Worm (Caenorhabditis elegans) whole organism, L2 larva: ENCODE measurements around the gene Y54G2A.11.

Experiments
- R02D3.7 ChIP-seq: fragments of 150-350 bp; optimal IDR thresholded peaks from 2 replicates; lab custom pipeline; 2014; ENCODE audit warnings: missing biosample characterization, missing genetic modification characterization
- Y55F3AM.14 ChIP-seq: fragments of 200-800 bp; sonication (Bioruptor generic); optimal IDR thresholded peaks from 2 replicates; lab custom pipeline; 2018; ENCODE audit warnings: mild to moderate bottlenecking, missing genetic modification characterization, missing compliant biosample characterization
- ZK546.5 ChIP-seq: sonication (generic microtip); optimal IDR thresholded peaks from 2 replicates; lab custom pipeline; 2017; ENCODE audit warnings: missing biosample characterization, missing genetic modification characterization
- alr-1 ChIP-seq: fragments of 150-350 bp; optimal IDR thresholded peaks from 2 replicates; lab custom pipeline; 2014; ENCODE audit warnings: missing biosample characterization, missing genetic modification characterization
- aly-2 ChIP-seq: fragments of 150-350 bp; optimal IDR thresholded peaks from 2 replicates; lab custom pipeline; 2014; ENCODE audit warnings: missing biosample characterization, missing genetic modification characterization
- ama-1 ChIP-seq: fragments of 150-350 bp; optimal IDR thresholded peaks from 2 replicates; lab custom pipeline; 2018; ENCODE audit warnings: inconsistent platforms
- ceh-16 ChIP-seq: fragments of 150-350 bp; optimal IDR thresholded peaks from 2 replicates; lab custom pipeline; 2014; ENCODE audit warnings: missing biosample characterization, missing genetic modification characterization
- ceh-82 ChIP-seq: fragments of 150-350 bp; optimal IDR thresholded peaks from 2 replicates; lab custom pipeline; 2014; ENCODE audit warnings: missing biosample characterization, missing genetic modification characterization
- crh-2 ChIP-seq: sonication (generic microtip); optimal IDR thresholded peaks from 2 replicates; lab custom pipeline; 2017; ENCODE audit warnings: missing biosample characterization, missing genetic modification characterization
- dmd-4 ChIP-seq: sonication (generic microtip); optimal IDR thresholded peaks from 2 replicates; lab custom pipeline; 2017; ENCODE audit warnings: missing biosample characterization, missing genetic modification characterization
- egl-27 ChIP-seq: sonication (generic microtip); optimal IDR thresholded peaks from 3 replicates; lab custom pipeline; 2017; ENCODE audit warnings: missing biosample characterization, missing genetic modification reagents, missing genetic modification characterization
- elt-1 ChIP-seq: fragments of 150-350 bp; optimal IDR thresholded peaks from 2 replicates; lab custom pipeline; 2014; ENCODE audit warnings: missing biosample characterization, missing genetic modification characterization
- elt-3 ChIP-seq: sonication (generic microtip); optimal IDR thresholded peaks from 2 replicates; lab custom pipeline; 2017; ENCODE audit warnings: missing biosample characterization, missing genetic modification characterization
- fos-1 ChIP-seq: fragments of 150-350 bp; optimal IDR thresholded peaks from 2 replicates; lab custom pipeline; 2014; ENCODE audit warnings: missing biosample characterization, missing genetic modification characterization
- gmeb-1 ChIP-seq: fragments of 150-350 bp; optimal IDR thresholded peaks from 2 replicates; lab custom pipeline; 2014; ENCODE audit warnings: missing biosample characterization, missing genetic modification characterization
- lin-39 ChIP-seq: fragments of 150-350 bp; optimal IDR thresholded peaks from 2 replicates; lab custom pipeline; 2014; ENCODE audit warnings: missing biosample characterization, missing genetic modification reagents, missing genetic modification characterization
- lsy-2 ChIP-seq, 2 experiments: fragments of 150-350 bp in 1 of 2; sonication (generic microtip) in 1 of 2; optimal IDR thresholded peaks; 2 replicates each; lab custom pipeline; 2014 to 2017; ENCODE audit warnings: missing biosample characterization in 2 of 2, missing genetic modification characterization in 2 of 2
- mab-5 ChIP-seq: fragments of 150-350 bp; optimal IDR thresholded peaks from 2 replicates; lab custom pipeline; 2014; ENCODE audit warnings: missing biosample characterization, missing genetic modification characterization
- nhr-12 ChIP-seq: fragments of 150-350 bp; optimal IDR thresholded peaks from 2 replicates; lab custom pipeline; 2014; ENCODE audit warnings: missing biosample characterization, missing genetic modification characterization
- nhr-129 ChIP-seq: fragments of 150-350 bp; optimal IDR thresholded peaks from 2 replicates; lab custom pipeline; 2014; ENCODE audit warnings: missing biosample characterization, missing genetic modification characterization
- nhr-21 ChIP-seq: fragments of 150-350 bp; optimal IDR thresholded peaks from 2 replicates; lab custom pipeline; 2014; ENCODE audit warnings: missing biosample characterization, missing genetic modification characterization
- nhr-237 ChIP-seq: fragments of 150-350 bp; optimal IDR thresholded peaks from 2 replicates; lab custom pipeline; 2014; ENCODE audit warnings: missing biosample characterization, missing genetic modification characterization
- nhr-25 ChIP-seq: fragments of 150-350 bp; sonication (generic microtip); optimal IDR thresholded peaks from 3 replicates; lab custom pipeline; 2014; ENCODE audit warnings: missing biosample characterization, missing genetic modification characterization
- nhr-77 ChIP-seq: fragments of 150-350 bp; optimal IDR thresholded peaks from 2 replicates; lab custom pipeline; 2014; ENCODE audit warnings: missing biosample characterization, missing genetic modification characterization
- skn-1 ChIP-seq: sonication (generic microtip); optimal IDR thresholded peaks from 2 replicates; lab custom pipeline; 2017; ENCODE audit warnings: missing biosample characterization, missing genetic modification characterization
- sma-3 ChIP-seq: sonication (generic microtip); optimal IDR thresholded peaks from 2 replicates; lab custom pipeline; 2016; ENCODE audit warnings: missing genetic modification reagents, missing genetic modification characterization, missing compliant biosample characterization
- sma-9 ChIP-seq, 2 experiments: fragments of 150-350 bp in 1 of 2; sonication (generic microtip) in 1 of 2; optimal IDR thresholded peaks; 2 replicates each; lab custom pipeline; 2014 to 2016; ENCODE audit warnings: missing genetic modification characterization in 2 of 2, mild to moderate bottlenecking in 1 of 2, missing biosample characterization in 1 of 2, missing compliant biosample characterization in 1 of 2, missing genetic modification reagents in 1 of 2, moderate library complexity in 1 of 2
- snpc-4 ChIP-seq: fragments of 150-350 bp; optimal IDR thresholded peaks from 2 replicates; lab custom pipeline; 2014; ENCODE audit warnings: missing biosample characterization, missing genetic modification characterization
- unc-39 ChIP-seq: fragments of 150-350 bp; optimal IDR thresholded peaks from 2 replicates; lab custom pipeline; 2014; ENCODE audit warnings: missing biosample characterization, missing genetic modification characterization
- unc-55 ChIP-seq: fragments of 150-350 bp; sonication (generic microtip); optimal IDR thresholded peaks from 3 replicates; lab custom pipeline; 2014; ENCODE audit warnings: missing biosample characterization, missing genetic modification reagents, missing genetic modification characterization
- unc-62 ChIP-seq: fragments of 150-350 bp; optimal IDR thresholded peaks from 2 replicates; lab custom pipeline; 2014; ENCODE audit warnings: missing biosample characterization, missing genetic modification reagents, missing genetic modification characterization
- zag-1 ChIP-seq: fragments of 150-350 bp; optimal IDR thresholded peaks from 2 replicates; lab custom pipeline; 2014; ENCODE audit warnings: missing biosample characterization, missing genetic modification characterization
- ztf-1 ChIP-seq: fragments of 200-800 bp; sonication (Bioruptor generic); conservative IDR thresholded peaks from 2 replicates; pipeline ENCODE4 v1.3.6; 2022; ENCODE audit warnings: missing genetic modification characterization, missing compliant biosample characterization
- ztf-11 ChIP-seq: sonication (generic microtip); optimal IDR thresholded peaks from 2 replicates; lab custom pipeline; 2017; ENCODE audit warnings: missing biosample characterization, missing genetic modification characterization

Y54G2A.11 gene

ce11 chrIV:2765048-2765708 is 6.4 kb downstream of the Y54G2A.11 start:
- TF ChIP-seq ztf-1 (GFP tag; lab: Robert Waterston, UW) (no peak), ZK546.5 (tag; lab: Kevin White, UChicago) (no peak), nhr-77 (no peak), sma-3 (no peak), Y55F3AM.14 (GFP tag; lab: Kevin White, UChicago) (peak; percentile 40), fos-1 (tag; lab: Kevin White, UChicago) (no peak), gmeb-1 (tag; lab: Kevin White, UChicago) (no peak), lin-39 (tag; lab: Kevin White, UChicago) (no peak), nhr-129 (no peak), R02D3.7 (tag; lab: Kevin White, UChicago) (no peak), ztf-11 (no peak), nhr-237 (tag; lab: Kevin White, UChicago) (no peak), dmd-4 (tag; lab: Kevin White, UChicago) (no peak), egl-27 (tag; lab: Kevin White, UChicago) (no peak), mab-5 (tag; lab: Kevin White, UChicago) (no peak), unc-39 (tag; lab: Kevin White, UChicago) (no peak), nhr-25 (tag; lab: Kevin White, UChicago) (peak; percentile 67)
- TF ChIP-seq, all 48 proteins: peak for 2

- TF ChIP-seq nhr-12 (tag; lab: Kevin White, UChicago) (no peak), nhr-25 (tag; lab: Kevin White, UChicago) (peak; percentile 22)
Observed at ce11 chrIV:2764160-2764559, 7.4 kb downstream of the Y54G2A.11 start.

ce11 chrIV:2762380-2762779 is 9.2 kb downstream of the Y54G2A.11 start, which contains the start of gene Y54G2A.77:
TSS of gene Y54G2A.77 (plus strand) at chrIV:2762680.
- TF ChIP-seq nhr-237 (tag; lab: Kevin White, UChicago) (no peak), unc-39 (tag; lab: Kevin White, UChicago) (no peak), elt-3 (tag; lab: Kevin White, UChicago) (no peak), unc-62 (GFP tag; lab: Kevin White, UChicago) (no peak), lin-39 (tag; lab: Kevin White, UChicago) (no peak)

- TF ChIP-seq unc-55 (GFP tag; lab: Kevin White, UChicago), result no peak
- TF ChIP-seq aly-2, result no peak
- TF ChIP-seq unc-62 (GFP tag; lab: Kevin White, UChicago), result no peak
- TF ChIP-seq ceh-16 (tag; lab: Kevin White, UChicago), result no peak
- no peak for TF ChIP-seq crh-2 (tag; lab: Kevin White, UChicago)
- no peak for TF ChIP-seq nhr-21 (tag; lab: Kevin White, UChicago)
- no peak for TF ChIP-seq nhr-12 (tag; lab: Kevin White, UChicago)
- TF ChIP-seq snpc-4, result no peak
- no peak for TF ChIP-seq unc-39 (tag; lab: Kevin White, UChicago)
- TF ChIP-seq ama-1 (lab: Kevin White, UChicago), result no peak
Observed at ce11 chrIV:2761477-2761876, 10.1 kb downstream of the Y54G2A.11 start.

ce11 chrIV:2759163-2759562 is 12.4 kb downstream of the Y54G2A.11 start, which contains the start of gene Y54G2A.38:
TSS of gene Y54G2A.38 (plus strand) at chrIV:2759463.
- TF ChIP-seq alr-1, result no peak
- TF ChIP-seq ceh-82 (tag; lab: Kevin White, UChicago), result no peak
- no peak for TF ChIP-seq sma-9 (GFP tag; optimal IDR thresholded peaks at IDR 0.05; lab: Kevin White, UChicago)
- no peak for TF ChIP-seq sma-9 (tag; optimal IDR thresholded peaks at IDR 0.05; lab: Kevin White, UChicago)
- no peak for TF ChIP-seq ceh-16 (tag; lab: Kevin White, UChicago)
- TF ChIP-seq nhr-77, result no peak
- TF ChIP-seq ZK546.5 (tag; lab: Kevin White, UChicago), result no peak
- TF ChIP-seq elt-1, result no peak
- no peak for TF ChIP-seq ama-1 (lab: Kevin White, UChicago)
- no peak for TF ChIP-seq nhr-237 (tag; lab: Kevin White, UChicago)

- TF ChIP-seq skn-1, result no peak
- no peak for TF ChIP-seq unc-62 (GFP tag; lab: Kevin White, UChicago)
- TF ChIP-seq snpc-4, result no peak
- no peak for TF ChIP-seq ama-1 (lab: Kevin White, UChicago)
- no peak for TF ChIP-seq crh-2 (tag; lab: Kevin White, UChicago)
- no peak for TF ChIP-seq ceh-82 (tag; lab: Kevin White, UChicago)
- no peak for TF ChIP-seq Y55F3AM.14 (GFP tag; lab: Kevin White, UChicago)
- TF ChIP-seq R02D3.7 (tag; lab: Kevin White, UChicago), result no peak
- no peak for TF ChIP-seq ZK546.5 (tag; lab: Kevin White, UChicago)
- no peak for TF ChIP-seq mab-5 (tag; lab: Kevin White, UChicago)
- TF ChIP-seq zag-1 (tag; lab: Kevin White, UChicago), result no peak
- TF ChIP-seq nhr-129, result no peak
- TF ChIP-seq elt-1, result no peak
- TF ChIP-seq gmeb-1 (tag; lab: Kevin White, UChicago), result no peak
- no peak for TF ChIP-seq nhr-25 (tag; lab: Kevin White, UChicago)
- TF ChIP-seq lsy-2 (tag; optimal IDR thresholded peaks at IDR 0.05; lab: Kevin White, UChicago), result no peak
Observed at ce11 chrIV:2758079-2758478, 13.5 kb downstream of the Y54G2A.11 start.
